Fruit fly (Drosophila melanogaster): ENCODE results near the gene CG10477.

DNA sequence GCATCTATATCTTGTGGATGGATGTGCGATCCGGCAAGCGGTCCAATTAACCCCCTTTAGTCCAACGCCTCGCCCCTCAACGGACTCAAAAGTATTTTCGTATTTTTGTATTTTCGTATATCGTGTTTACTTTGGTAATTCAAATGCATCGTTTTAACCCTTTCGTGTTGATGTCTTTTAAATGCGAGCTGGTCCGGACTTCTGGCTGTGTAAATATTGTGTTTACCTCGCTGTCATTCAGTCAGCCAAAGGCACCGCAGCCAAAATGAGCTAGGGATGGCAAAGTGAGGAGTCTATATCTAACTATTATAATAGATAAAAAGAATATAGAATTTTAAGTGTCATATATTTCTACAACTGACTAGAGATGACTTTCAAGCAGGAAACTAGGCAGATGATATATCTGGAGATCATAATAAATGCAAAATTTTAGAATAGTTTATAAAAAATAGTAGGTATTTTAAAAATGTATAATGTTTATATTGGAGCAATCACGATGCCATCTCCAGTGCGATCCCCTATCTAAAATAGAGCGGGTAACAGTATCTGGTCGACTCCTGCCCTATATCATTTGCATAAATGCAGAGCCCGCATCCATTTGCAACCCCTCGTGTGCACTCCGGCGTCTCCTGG is 50.7 kb downstream of the CG10477 start:
- TF ChIP-seq dsf (GFP tag; optimal IDR thresholded peaks at IDR 0.05; ENCODE audit: borderline replicate concordance) (no peak), br (GFP tag; optimal IDR thresholded peaks at IDR 0.05) (no peak), GATAd (GFP tag; optimal IDR thresholded peaks at IDR 0.05) (no peak), usp (GFP tag; optimal IDR thresholded peaks at IDR 0.05) (no peak), pan (optimal IDR thresholded peaks at IDR 0.05) (no peak)

Measured in whole organism, wandering third instar larva.